Worm (Caenorhabditis elegans) whole organism, L1 larva: ENCODE data around the gene tomm-22.

Experiments
- C04F5.9 ChIP-seq: sonication (generic microtip); optimal IDR thresholded peaks from 2 replicates; lab custom pipeline; 2016; ENCODE audit warnings: missing genetic modification characterization, missing compliant biosample characterization
- C16A3.4 ChIP-seq: fragments of 150-350 bp; optimal IDR thresholded peaks from 2 replicates; lab custom pipeline; 2014; ENCODE audit warnings: missing biosample characterization, missing genetic modification characterization
- aly-2 ChIP-seq: fragments of 150-350 bp; optimal IDR thresholded peaks from 2 replicates; lab custom pipeline; 2014; ENCODE audit warnings: missing biosample characterization, missing genetic modification characterization
- ceh-82 ChIP-seq, 3 experiments: fragments of 150-350 bp in 1 of 3; sonication (generic microtip) in 2 of 3; optimal IDR thresholded peaks; 2 replicates each; lab custom pipeline; 2014 to 2017; ENCODE audit warnings: missing biosample characterization in 3 of 3, missing genetic modification characterization in 3 of 3
- ceh-88 ChIP-seq: fragments of 200-800 bp; sonication (Bioruptor generic); IDR thresholded peaks from 2 replicates; pipeline ENCODE4 v1.3.6; 2022; ENCODE audit warnings: missing genetic modification characterization, missing compliant biosample characterization
- ces-1 ChIP-seq: fragments of 150-350 bp; optimal IDR thresholded peaks from 2 replicates; lab custom pipeline; 2014; ENCODE audit warnings: missing biosample characterization, missing genetic modification reagents, missing genetic modification characterization
- dpl-1 ChIP-seq, 3 experiments: fragments of 150-350 bp in 2 of 3; sonication (generic microtip) in 1 of 3; optimal IDR thresholded peaks; 2 replicates each; lab custom pipeline; 2014 to 2017; ENCODE audit warnings: missing biosample characterization in 3 of 3, missing genetic modification characterization in 3 of 3, missing genetic modification reagents in 3 of 3
- efl-1 ChIP-seq, 4 experiments: fragments of 150-350 bp; optimal IDR thresholded peaks in 3 of 4; peaks in 1 of 4; 1 replicate in 1 of 4; 2 replicates in 3 of 4; lab custom pipeline; 2014; ENCODE audit warnings: missing biosample characterization in 2 of 4, missing genetic modification characterization in 2 of 4, missing genetic modification reagents in 2 of 4
- egl-13 ChIP-seq: sonication (generic microtip); optimal IDR thresholded peaks from 2 replicates; lab custom pipeline; 2016; ENCODE audit warnings: missing genotype, missing genetic modification reagents, missing genetic modification characterization, missing compliant biosample characterization
- egl-27 ChIP-seq, 2 experiments: fragments of 150-350 bp in 1 of 2; sonication (generic microtip); optimal IDR thresholded peaks; 3 replicates each; lab custom pipeline; 2017 to 2018; ENCODE audit warnings: missing biosample characterization in 2 of 2, missing genetic modification characterization in 2 of 2, missing genetic modification reagents in 2 of 2
- elt-3 ChIP-seq, 6 experiments: fragments of 150-350 bp in 1 of 6; sonication (generic microtip); optimal IDR thresholded peaks; 2 replicates each; lab custom pipeline; 2017 to 2018; ENCODE audit warnings: missing biosample characterization in 6 of 6, missing genetic modification characterization in 6 of 6, inconsistent platforms in 1 of 6
- fkh-10 ChIP-seq: sonication (generic microtip); optimal IDR thresholded peaks from 2 replicates; lab custom pipeline; 2017; ENCODE audit warnings: missing biosample characterization, missing genetic modification reagents, missing genetic modification characterization
- fkh-8 ChIP-seq: sonication (generic microtip); optimal IDR thresholded peaks from 2 replicates; lab custom pipeline; 2016; ENCODE audit warnings: mild to moderate bottlenecking, missing genetic modification characterization, missing compliant biosample characterization
- hlh-17 ChIP-seq: fragments of 200-800 bp; sonication (Bioruptor generic); optimal IDR thresholded peaks from 2 replicates; lab custom pipeline; 2018; ENCODE audit warnings: missing genetic modification characterization, mild to moderate bottlenecking, missing compliant biosample characterization, moderate library complexity, borderline replicate concordance
- hlh-4 ChIP-seq: sonication (generic microtip); optimal IDR thresholded peaks from 2 replicates; lab custom pipeline; 2016; ENCODE audit warnings: mild to moderate bottlenecking, missing genetic modification characterization, missing compliant biosample characterization
- irx-1 ChIP-seq: sonication (generic microtip); optimal IDR thresholded peaks from 2 replicates; lab custom pipeline; 2016; ENCODE audit warnings: missing genetic modification characterization, missing compliant biosample characterization
- lin-14 ChIP-seq: fragments of 200-800 bp; sonication (Bioruptor generic); optimal IDR thresholded peaks from 2 replicates; lab custom pipeline; 2018; ENCODE audit warnings: mild to moderate bottlenecking, missing genetic modification characterization, moderate library complexity, missing compliant biosample characterization
- lin-15B ChIP-seq: fragments of 150-350 bp; sonication (generic microtip); optimal IDR thresholded peaks from 3 replicates; lab custom pipeline; 2014; ENCODE audit warnings: missing biosample characterization, missing genetic modification characterization
- lsy-2 ChIP-seq, 2 experiments: fragments of 150-350 bp; optimal IDR thresholded peaks; 2 replicates each; lab custom pipeline; 2014; ENCODE audit warnings: missing biosample characterization in 2 of 2, missing genetic modification characterization in 2 of 2
- nhr-11 ChIP-seq: fragments of 150-350 bp; optimal IDR thresholded peaks from 2 replicates; lab custom pipeline; 2014; ENCODE audit warnings: missing biosample characterization, missing genetic modification characterization
- nhr-12 ChIP-seq: sonication (generic microtip); optimal IDR thresholded peaks from 2 replicates; lab custom pipeline; 2017; ENCODE audit warnings: missing biosample characterization, missing genetic modification characterization
- nhr-19 ChIP-seq: fragments of 200-800 bp; sonication (Bioruptor generic); conservative IDR thresholded peaks from 2 replicates; pipeline ENCODE4 v1.3.6; 2022; ENCODE audit warnings: missing genetic modification characterization, missing compliant biosample characterization
- nhr-20 ChIP-seq: sonication (generic microtip); optimal IDR thresholded peaks from 2 replicates; lab custom pipeline; 2016; ENCODE audit warnings: mild to moderate bottlenecking, missing genetic modification characterization, missing compliant biosample characterization
- nhr-28 ChIP-seq: fragments of 150-350 bp; optimal IDR thresholded peaks from 2 replicates; lab custom pipeline; 2014; ENCODE audit warnings: missing biosample characterization, missing genetic modification characterization
- nhr-71 ChIP-seq: sonication (generic microtip); optimal IDR thresholded peaks from 2 replicates; lab custom pipeline; 2016; ENCODE audit warnings: mild to moderate bottlenecking, missing genetic modification characterization, moderate library complexity, missing compliant biosample characterization
- nhr-76 ChIP-seq: sonication (generic microtip); optimal IDR thresholded peaks from 2 replicates; lab custom pipeline; 2017; ENCODE audit warnings: missing biosample characterization, missing genetic modification characterization
- pax-3 ChIP-seq: fragments of 200-800 bp; sonication (Bioruptor generic); optimal IDR thresholded peaks from 2 replicates; lab custom pipeline; 2018; ENCODE audit warnings: mild to moderate bottlenecking, missing genetic modification characterization, moderate library complexity, missing compliant biosample characterization
- skn-1 ChIP-seq: fragments of 150-350 bp; optimal IDR thresholded peaks from 2 replicates; lab custom pipeline; 2014; ENCODE audit warnings: missing biosample characterization, missing genetic modification characterization
- swsn-7 ChIP-seq: sonication (generic microtip); optimal IDR thresholded peaks from 2 replicates; lab custom pipeline; 2016; ENCODE audit warnings: missing genetic modification characterization, missing compliant biosample characterization
- unc-30 ChIP-seq: sonication (generic microtip); optimal IDR thresholded peaks from 2 replicates; lab custom pipeline; 2017; ENCODE audit warnings: missing biosample characterization, missing genetic modification characterization
- unc-62 ChIP-seq: fragments of 150-350 bp; optimal IDR thresholded peaks from 2 replicates; lab custom pipeline; 2014; ENCODE audit warnings: missing biosample characterization, missing genetic modification reagents, missing genetic modification characterization
- unc-86 ChIP-seq: sonication (generic microtip); optimal IDR thresholded peaks from 2 replicates; lab custom pipeline; 2016; ENCODE audit warnings: missing genetic modification characterization, missing compliant biosample characterization
- unc-98 ChIP-seq: fragments of 200-800 bp; sonication (Bioruptor generic); IDR thresholded peaks from 2 replicates; pipeline ENCODE4 v1.3.6; 2022; ENCODE audit warnings: missing genetic modification characterization, missing compliant biosample characterization
- vab-15 ChIP-seq: sonication (generic microtip); optimal IDR thresholded peaks from 2 replicates; lab custom pipeline; 2017; ENCODE audit warnings: missing genotype, mild to moderate bottlenecking, missing genetic modification characterization, missing compliant biosample characterization
- xbp-1 ChIP-seq: sonication (generic microtip); optimal IDR thresholded peaks from 2 replicates; lab custom pipeline; 2016; ENCODE audit warnings: missing genetic modification characterization, missing compliant biosample characterization

tomm-22 gene

DNA sequence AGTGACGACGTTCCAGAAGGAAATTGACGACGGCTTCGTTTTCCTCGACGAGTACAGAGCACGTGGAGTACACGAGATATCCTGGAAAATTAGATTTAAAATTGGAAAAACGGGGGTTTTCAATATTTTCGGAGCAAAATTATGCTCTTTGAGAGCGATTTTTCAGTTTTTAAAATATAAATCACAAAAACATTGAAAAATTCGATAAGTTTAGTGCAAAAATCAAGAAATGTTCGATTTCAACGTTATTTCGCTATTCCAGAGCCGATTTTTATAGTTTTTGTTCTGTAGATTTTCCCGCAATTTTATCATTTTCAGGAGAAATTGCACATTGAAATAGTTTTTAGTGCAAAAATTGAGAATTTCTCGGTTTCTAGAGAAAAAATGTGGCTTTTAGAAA is 2.9 kb upstream of the tomm-22 start, which contains the start of gene W07E6.5:
W07E6.5 (plus strand) TSS at position 301 of the 400 bp plus-strand sequence.
- TF ChIP-seq unc-62 (no peak), hlh-4 (tag; lab: Kevin White, UChicago) (no peak), C16A3.4 (tag; lab: Kevin White, UChicago) (no peak), egl-13 (tag; lab: Kevin White, UChicago) (no peak), lin-15B (tag; lab: Kevin White, UChicago) (no peak), xbp-1 (tag; lab: Kevin White, UChicago) (no peak), fkh-10 (no peak), nhr-76 (no peak), nhr-28 (no peak), nhr-71 (tag; lab: Kevin White, UChicago) (no peak), dpl-1 (GFP tag; optimal IDR thresholded peaks at IDR 0.05; lab: Kevin White, UChicago) (no peak), ceh-88 (GFP tag; lab: Robert Waterston, UW) (no peak), unc-30 (tag; lab: Kevin White, UChicago) (no peak), irx-1 (no peak), unc-86 (no peak), ces-1 (no peak), vab-15 (tag; lab: Kevin White, UChicago) (no peak), nhr-20 (tag; lab: Kevin White, UChicago) (no peak)
- TF ChIP-seq, all 84 proteins: peak for 0

DNA sequence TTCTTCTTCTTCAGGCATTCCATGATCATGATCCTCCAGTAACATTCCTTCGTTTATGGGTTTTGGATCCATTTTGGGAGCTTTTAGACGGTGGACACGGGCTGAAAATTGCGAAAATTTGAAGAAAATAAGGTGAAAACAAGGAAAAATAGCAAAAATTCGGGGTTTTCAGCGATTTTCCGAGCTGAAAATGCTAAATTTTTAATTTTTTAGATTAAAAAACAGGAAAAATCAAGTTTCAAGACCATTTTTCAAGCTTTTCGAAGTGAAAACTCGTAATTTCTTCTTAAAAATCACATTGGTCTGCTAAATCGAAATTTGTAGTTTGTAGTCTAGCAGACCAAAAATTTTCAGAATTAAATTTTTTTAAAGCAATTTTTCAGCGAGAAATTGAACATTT is 3.0 kb downstream of the tomm-22 start, which contains the start of gene nfyb-1:
nfyb-1 (minus strand) TSS at position 101 of the 400 bp plus-strand sequence.
- TF ChIP-seq lin-14 (GFP tag; lab: Kevin White, UChicago): no peak
- no peak for TF ChIP-seq egl-27 (tag; optimal IDR thresholded peaks at IDR 0.05; lab: Kevin White, UChicago)
- no peak for TF ChIP-seq C04F5.9 (tag; lab: Kevin White, UChicago)
- TF ChIP-seq aly-2 (tag; lab: Kevin White, UChicago): no peak
- no peak for TF ChIP-seq skn-1 (tag; lab: Kevin White, UChicago)
- no peak for TF ChIP-seq pax-3 (tag; lab: Kevin White, UChicago)
- no peak for TF ChIP-seq fkh-8
- no peak for TF ChIP-seq nhr-11
- no peak for TF ChIP-seq elt-3 (tag; optimal IDR thresholded peaks at IDR 0.05; lab: Kevin White, UChicago)
- no peak for TF ChIP-seq unc-98 (GFP tag; lab: Robert Waterston, UW)
- TF ChIP-seq ceh-82 (tag; optimal IDR thresholded peaks at IDR 0.05; lab: Kevin White, UChicago): no peak
- no peak for TF ChIP-seq efl-1 (optimal IDR thresholded peaks at IDR 0.05; lab: Kevin White, UChicago)
- no peak for TF ChIP-seq efl-1 (GFP tag; optimal IDR thresholded peaks at IDR 0.05 in 1 of 2; lab: Kevin White, UChicago)
- TF ChIP-seq nhr-12 (tag; lab: Kevin White, UChicago): no peak

DNA sequence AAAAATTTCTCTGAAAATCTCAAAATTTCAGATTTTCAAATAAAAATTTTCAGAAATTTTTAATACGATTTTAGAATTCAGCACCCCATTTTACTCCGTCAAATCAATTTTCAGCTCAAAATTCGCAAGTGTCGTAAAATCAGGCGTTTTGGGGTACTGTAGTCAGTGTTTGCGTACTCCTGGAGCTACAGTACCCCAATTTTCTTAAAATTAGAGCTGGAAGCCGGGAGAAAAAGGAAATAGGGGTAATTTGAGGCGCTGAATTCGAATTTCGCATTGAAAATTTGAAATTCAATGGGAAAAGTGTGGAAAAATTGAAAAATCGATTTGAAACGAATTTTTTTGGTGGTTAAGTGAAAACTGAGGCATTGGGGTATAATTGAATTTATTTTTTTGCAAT is 9.0 kb downstream of the tomm-22 start:
- TF ChIP-seq hlh-17 (no peak), efl-1 (optimal IDR thresholded peaks at IDR 0.05; lab: Kevin White, UChicago) (no peak), efl-1 (GFP tag; optimal IDR thresholded peaks at IDR 0.05 in 1 of 2; lab: Kevin White, UChicago) (peak in 1 of 2 experiments; percentile 65), lsy-2 (tag; optimal IDR thresholded peaks at IDR 0.05; lab: Kevin White, UChicago) (peak; percentile 21 to 69)

DNA sequence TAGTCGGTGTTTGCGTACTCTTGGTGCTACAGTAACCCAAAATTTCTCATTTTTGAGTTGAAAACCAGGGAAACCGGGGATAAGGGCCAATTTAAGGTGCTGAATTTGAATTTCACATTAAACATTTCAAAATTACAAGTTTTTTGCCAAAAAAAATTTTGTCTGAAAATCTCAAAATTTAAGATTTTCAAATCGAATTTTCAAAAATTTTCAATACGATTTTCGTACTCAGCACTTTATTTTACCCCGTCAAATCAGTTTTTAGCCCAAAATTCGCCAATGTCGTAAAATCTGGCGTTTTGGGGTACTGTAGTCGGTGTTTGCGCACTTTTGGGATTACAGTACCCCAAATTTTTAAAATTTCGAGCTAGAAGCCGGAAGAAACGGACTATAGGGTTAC is 9.4 kb downstream of the tomm-22 start, which contains the start of gene W10D9.3:
W10D9.3 (minus strand) TSS at position 101 of the 400 bp plus-strand sequence.
- no peak for TF ChIP-seq nhr-19 (GFP tag; lab: Robert Waterston, UW)
- no peak for TF ChIP-seq efl-1 (optimal IDR thresholded peaks at IDR 0.05; lab: Kevin White, UChicago)
- no peak for TF ChIP-seq efl-1 (GFP tag; optimal IDR thresholded peaks at IDR 0.05 in 1 of 2; lab: Kevin White, UChicago)
- TF ChIP-seq lin-15B (tag; lab: Kevin White, UChicago): no peak
- no peak for TF ChIP-seq swsn-7 (tag; lab: Kevin White, UChicago)
